Worm (Caenorhabditis elegans) whole organism, L2 larva: Measurements from ENCODE around the gene rnp-7.
A peak's percentile ranks its signal among the peaks of the same experiment; 100 is the strongest.

Source experiments
- C34F6.9 ChIP-seq: fragments of 150-350 bp; optimal IDR thresholded peaks from 2 replicates; lab custom pipeline; 2014; ENCODE audit warnings: missing biosample characterization, missing genetic modification characterization
- F13H6.1 ChIP-seq: sonication (generic microtip); optimal IDR thresholded peaks from 2 replicates; lab custom pipeline; 2016; ENCODE audit warnings: missing genetic modification characterization, missing compliant biosample characterization
- R02D3.7 ChIP-seq: fragments of 150-350 bp; optimal IDR thresholded peaks from 2 replicates; lab custom pipeline; 2014; ENCODE audit warnings: missing biosample characterization, missing genetic modification characterization
- Y55F3AM.14 ChIP-seq: fragments of 200-800 bp; sonication (Bioruptor generic); optimal IDR thresholded peaks from 2 replicates; lab custom pipeline; 2018; ENCODE audit warnings: mild to moderate bottlenecking, missing genetic modification characterization, missing compliant biosample characterization
- blmp-1 ChIP-seq: sonication (generic microtip); optimal IDR thresholded peaks from 2 replicates; lab custom pipeline; 2017; ENCODE audit warnings: missing genetic modification characterization, mild to moderate bottlenecking, missing compliant biosample characterization, antibody characterized with exemption, moderate library complexity; ENCODE audit not compliant: insufficient read depth
- ceh-16 ChIP-seq: fragments of 150-350 bp; optimal IDR thresholded peaks from 2 replicates; lab custom pipeline; 2014; ENCODE audit warnings: missing biosample characterization, missing genetic modification characterization
- ceh-82 ChIP-seq: fragments of 150-350 bp; optimal IDR thresholded peaks from 2 replicates; lab custom pipeline; 2014; ENCODE audit warnings: missing biosample characterization, missing genetic modification characterization
- crh-2 ChIP-seq: sonication (generic microtip); optimal IDR thresholded peaks from 2 replicates; lab custom pipeline; 2017; ENCODE audit warnings: missing biosample characterization, missing genetic modification characterization
- egl-27 ChIP-seq: sonication (generic microtip); optimal IDR thresholded peaks from 3 replicates; lab custom pipeline; 2017; ENCODE audit warnings: missing biosample characterization, missing genetic modification reagents, missing genetic modification characterization
- elt-1 ChIP-seq: fragments of 150-350 bp; optimal IDR thresholded peaks from 2 replicates; lab custom pipeline; 2014; ENCODE audit warnings: missing biosample characterization, missing genetic modification characterization
- elt-3 ChIP-seq: sonication (generic microtip); optimal IDR thresholded peaks from 2 replicates; lab custom pipeline; 2017; ENCODE audit warnings: missing biosample characterization, missing genetic modification characterization
- fos-1 ChIP-seq: fragments of 150-350 bp; optimal IDR thresholded peaks from 2 replicates; lab custom pipeline; 2014; ENCODE audit warnings: missing biosample characterization, missing genetic modification characterization
- gmeb-1 ChIP-seq: fragments of 150-350 bp; optimal IDR thresholded peaks from 2 replicates; lab custom pipeline; 2014; ENCODE audit warnings: missing biosample characterization, missing genetic modification characterization
- lin-11 ChIP-seq: fragments of 150-350 bp; sonication (generic microtip); optimal IDR thresholded peaks from 2 replicates; lab custom pipeline; 2014; ENCODE audit warnings: missing biosample characterization, missing genetic modification characterization, inconsistent platforms, mixed read lengths
- lin-13 ChIP-seq: fragments of 150-350 bp; optimal IDR thresholded peaks from 2 replicates; lab custom pipeline; 2014; ENCODE audit warnings: missing biosample characterization, missing genetic modification reagents, missing genetic modification characterization
- lin-39 ChIP-seq: fragments of 150-350 bp; optimal IDR thresholded peaks from 2 replicates; lab custom pipeline; 2014; ENCODE audit warnings: missing biosample characterization, missing genetic modification reagents, missing genetic modification characterization
- lsy-2 ChIP-seq, 2 experiments: fragments of 150-350 bp in 1 of 2; sonication (generic microtip) in 1 of 2; optimal IDR thresholded peaks; 2 replicates each; lab custom pipeline; 2014 to 2017; ENCODE audit warnings: missing biosample characterization in 2 of 2, missing genetic modification characterization in 2 of 2
- mab-5 ChIP-seq: fragments of 150-350 bp; optimal IDR thresholded peaks from 2 replicates; lab custom pipeline; 2014; ENCODE audit warnings: missing biosample characterization, missing genetic modification characterization
- mbf-1 ChIP-seq: sonication (generic microtip); optimal IDR thresholded peaks from 2 replicates; lab custom pipeline; 2017; ENCODE audit warnings: missing biosample characterization, missing genetic modification characterization
- mdl-1 ChIP-seq, 2 experiments: fragments of 150-350 bp in 1 of 2; sonication (generic microtip) in 1 of 2; optimal IDR thresholded peaks; 2 replicates each; lab custom pipeline; 2017; ENCODE audit warnings: missing biosample characterization in 2 of 2, missing genetic modification characterization in 2 of 2
- nhr-10 ChIP-seq: sonication (generic microtip); optimal IDR thresholded peaks from 2 replicates; lab custom pipeline; 2017; ENCODE audit warnings: missing biosample characterization, missing genetic modification characterization
- nhr-11 ChIP-seq: fragments of 150-350 bp; optimal IDR thresholded peaks from 2 replicates; lab custom pipeline; 2014; ENCODE audit warnings: missing biosample characterization, missing genetic modification characterization
- nhr-12 ChIP-seq: fragments of 150-350 bp; optimal IDR thresholded peaks from 2 replicates; lab custom pipeline; 2014; ENCODE audit warnings: missing biosample characterization, missing genetic modification characterization
- nhr-129 ChIP-seq: fragments of 150-350 bp; optimal IDR thresholded peaks from 2 replicates; lab custom pipeline; 2014; ENCODE audit warnings: missing biosample characterization, missing genetic modification characterization
- nhr-23 ChIP-seq: fragments of 150-350 bp; optimal IDR thresholded peaks from 2 replicates; lab custom pipeline; 2014; ENCODE audit warnings: missing biosample characterization, missing genetic modification reagents, missing genetic modification characterization
- nhr-25 ChIP-seq: fragments of 150-350 bp; sonication (generic microtip); optimal IDR thresholded peaks from 3 replicates; lab custom pipeline; 2014; ENCODE audit warnings: missing biosample characterization, missing genetic modification characterization
- nhr-6 ChIP-seq: fragments of 150-350 bp; optimal IDR thresholded peaks from 2 replicates; lab custom pipeline; 2014; ENCODE audit warnings: missing biosample characterization, missing genetic modification characterization
- nhr-77 ChIP-seq: fragments of 150-350 bp; optimal IDR thresholded peaks from 2 replicates; lab custom pipeline; 2014; ENCODE audit warnings: missing biosample characterization, missing genetic modification characterization
- peb-1 ChIP-seq: fragments of 150-350 bp; optimal IDR thresholded peaks from 2 replicates; lab custom pipeline; 2014; ENCODE audit warnings: missing biosample characterization, missing genetic modification characterization
- sem-4 ChIP-seq: fragments of 150-350 bp; optimal IDR thresholded peaks from 2 replicates; lab custom pipeline; 2014; ENCODE audit warnings: missing biosample characterization, missing genetic modification reagents, missing genetic modification characterization
- sma-3 ChIP-seq: sonication (generic microtip); optimal IDR thresholded peaks from 2 replicates; lab custom pipeline; 2016; ENCODE audit warnings: missing genetic modification reagents, missing genetic modification characterization, missing compliant biosample characterization
- sma-9 ChIP-seq, 2 experiments: fragments of 150-350 bp in 1 of 2; sonication (generic microtip) in 1 of 2; optimal IDR thresholded peaks; 2 replicates each; lab custom pipeline; 2014 to 2016; ENCODE audit warnings: missing genetic modification characterization in 2 of 2, mild to moderate bottlenecking in 1 of 2, missing biosample characterization in 1 of 2, missing compliant biosample characterization in 1 of 2, missing genetic modification reagents in 1 of 2, moderate library complexity in 1 of 2
- snpc-4 ChIP-seq: fragments of 150-350 bp; optimal IDR thresholded peaks from 2 replicates; lab custom pipeline; 2014; ENCODE audit warnings: missing biosample characterization, missing genetic modification characterization
- unc-39 ChIP-seq: fragments of 150-350 bp; optimal IDR thresholded peaks from 2 replicates; lab custom pipeline; 2014; ENCODE audit warnings: missing biosample characterization, missing genetic modification characterization
- unc-55 ChIP-seq: fragments of 150-350 bp; sonication (generic microtip); optimal IDR thresholded peaks from 3 replicates; lab custom pipeline; 2014; ENCODE audit warnings: missing biosample characterization, missing genetic modification reagents, missing genetic modification characterization
- unc-62 ChIP-seq: fragments of 150-350 bp; optimal IDR thresholded peaks from 2 replicates; lab custom pipeline; 2014; ENCODE audit warnings: missing biosample characterization, missing genetic modification reagents, missing genetic modification characterization
- zag-1 ChIP-seq: fragments of 150-350 bp; optimal IDR thresholded peaks from 2 replicates; lab custom pipeline; 2014; ENCODE audit warnings: missing biosample characterization, missing genetic modification characterization
- ztf-1 ChIP-seq: fragments of 200-800 bp; sonication (Bioruptor generic); conservative IDR thresholded peaks from 2 replicates; pipeline ENCODE4 v1.3.6; 2022; ENCODE audit warnings: missing genetic modification characterization, missing compliant biosample characterization
- ztf-11 ChIP-seq: sonication (generic microtip); optimal IDR thresholded peaks from 2 replicates; lab custom pipeline; 2017; ENCODE audit warnings: missing biosample characterization, missing genetic modification characterization
- ztf-4 ChIP-seq: fragments of 150-350 bp; optimal IDR thresholded peaks from 2 replicates; lab custom pipeline; 2014; ENCODE audit warnings: missing biosample characterization, missing genetic modification characterization

Gene rnp-7

ce11 chrIII:7179538-7180301, 18.8 kb upstream of the rnp-7 start, which contains the start of the genes rps-14 and rpl-36 (continued):
- TF ChIP-seq unc-39 (no peak), lin-11 (tag; lab: Kevin White, UChicago) (peak; percentile 79), ztf-11 (no peak), sma-9 (GFP tag; optimal IDR thresholded peaks at IDR 0.05; lab: Kevin White, UChicago) (peak; percentile 88), sma-9 (tag; optimal IDR thresholded peaks at IDR 0.05; lab: Kevin White, UChicago) (no peak), snpc-4 (tag; lab: Kevin White, UChicago) (peak; percentile 74), sma-3 (GFP tag; lab: Kevin White, UChicago) (peak; percentile 90), mdl-1 (tag; optimal IDR thresholded peaks at IDR 0.05; lab: Kevin White, UChicago) (peak in 1 of 2 experiments; percentile 19), ceh-16 (peak; percentile 74), ceh-82 (tag; lab: Kevin White, UChicago) (peak; percentile 23)

- TF ChIP-seq R02D3.7 (tag; lab: Kevin White, UChicago) (no peak), Y55F3AM.14 (GFP tag; lab: Kevin White, UChicago) (no peak), elt-1 (no peak), sma-3 (GFP tag; lab: Kevin White, UChicago) (no peak), C34F6.9 (tag; lab: Kevin White, UChicago) (no peak), lin-39 (tag; lab: Kevin White, UChicago) (no peak), ceh-16 (no peak), nhr-6 (tag; lab: Kevin White, UChicago) (no peak), lin-13 (GFP tag; lab: Kevin White, UChicago) (no peak), nhr-11 (no peak), sem-4 (tag; lab: Kevin White, UChicago) (no peak), nhr-10 (tag; lab: Kevin White, UChicago) (no peak), blmp-1 (tag; lab: Kevin White, UChicago) (no peak), lsy-2 (tag; optimal IDR thresholded peaks at IDR 0.05; lab: Kevin White, UChicago) (no peak), unc-62 (GFP tag; lab: Kevin White, UChicago) (no peak), mbf-1 (tag; lab: Kevin White, UChicago) (no peak), snpc-4 (tag; lab: Kevin White, UChicago) (no peak)
Observed at ce11 chrIII:7178497-7178896, 17.5 kb upstream of the rnp-7 start.

DNA sequence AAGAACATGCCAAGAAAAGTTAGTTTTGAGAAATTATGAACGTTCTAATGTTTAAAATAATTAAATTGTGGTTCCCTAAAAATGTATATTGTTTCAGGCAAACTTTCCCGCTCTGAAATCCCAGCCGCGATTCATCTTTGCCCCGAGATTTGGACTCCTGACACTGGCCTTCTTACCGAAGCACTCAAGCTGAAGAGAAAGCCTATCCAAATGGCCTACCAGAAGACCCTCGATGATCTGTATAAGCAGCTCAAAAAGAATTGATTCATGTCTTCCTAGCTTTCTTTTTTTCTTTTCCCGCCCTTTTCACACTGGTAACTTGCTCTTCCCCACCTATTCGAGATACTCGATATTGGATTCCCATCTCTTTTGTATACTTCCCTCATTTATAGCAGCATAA, 9.1 kb upstream of the rnp-7 start:
- TF ChIP-seq nhr-77 (tag; lab: Kevin White, UChicago) (no peak), ztf-11 (no peak), elt-1 (no peak), gmeb-1 (tag; lab: Kevin White, UChicago) (no peak), egl-27 (tag; lab: Kevin White, UChicago) (no peak), lin-13 (GFP tag; lab: Kevin White, UChicago) (no peak), ztf-4 (no peak), peb-1 (tag; lab: Kevin White, UChicago) (no peak), unc-62 (GFP tag; lab: Kevin White, UChicago) (no peak), ceh-82 (tag; lab: Kevin White, UChicago) (no peak)

DNA sequence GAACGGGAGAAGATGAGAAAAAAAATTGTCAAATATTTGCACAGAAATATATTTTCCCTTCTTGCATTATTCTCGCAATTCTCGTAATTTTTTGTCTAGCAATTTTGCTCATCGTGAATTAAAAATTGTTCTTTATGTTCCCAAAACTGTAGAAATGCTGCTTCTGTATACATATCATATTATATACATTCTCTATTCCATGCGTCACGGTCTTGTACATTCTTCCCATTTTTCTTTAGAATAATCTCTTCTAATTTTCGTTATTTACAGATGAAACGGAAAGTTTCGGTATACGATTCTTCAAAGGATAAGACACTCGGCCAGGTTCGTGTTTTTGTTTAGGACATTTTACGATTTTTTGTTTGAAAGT, 6.6 kb upstream of the rnp-7 start, which contains the start of gene acs-4:
Gene acs-4, plus strand, starts transcription at position 271 of the 370 bp plus-strand sequence.
- TF ChIP-seq nhr-23 (tag; lab: Kevin White, UChicago) (no peak), unc-39 (no peak), lsy-2 (tag; optimal IDR thresholded peaks at IDR 0.05; lab: Kevin White, UChicago) (no peak), elt-3 (no peak)
- TF ChIP-seq, all 48 proteins: peak for 0

DNA sequence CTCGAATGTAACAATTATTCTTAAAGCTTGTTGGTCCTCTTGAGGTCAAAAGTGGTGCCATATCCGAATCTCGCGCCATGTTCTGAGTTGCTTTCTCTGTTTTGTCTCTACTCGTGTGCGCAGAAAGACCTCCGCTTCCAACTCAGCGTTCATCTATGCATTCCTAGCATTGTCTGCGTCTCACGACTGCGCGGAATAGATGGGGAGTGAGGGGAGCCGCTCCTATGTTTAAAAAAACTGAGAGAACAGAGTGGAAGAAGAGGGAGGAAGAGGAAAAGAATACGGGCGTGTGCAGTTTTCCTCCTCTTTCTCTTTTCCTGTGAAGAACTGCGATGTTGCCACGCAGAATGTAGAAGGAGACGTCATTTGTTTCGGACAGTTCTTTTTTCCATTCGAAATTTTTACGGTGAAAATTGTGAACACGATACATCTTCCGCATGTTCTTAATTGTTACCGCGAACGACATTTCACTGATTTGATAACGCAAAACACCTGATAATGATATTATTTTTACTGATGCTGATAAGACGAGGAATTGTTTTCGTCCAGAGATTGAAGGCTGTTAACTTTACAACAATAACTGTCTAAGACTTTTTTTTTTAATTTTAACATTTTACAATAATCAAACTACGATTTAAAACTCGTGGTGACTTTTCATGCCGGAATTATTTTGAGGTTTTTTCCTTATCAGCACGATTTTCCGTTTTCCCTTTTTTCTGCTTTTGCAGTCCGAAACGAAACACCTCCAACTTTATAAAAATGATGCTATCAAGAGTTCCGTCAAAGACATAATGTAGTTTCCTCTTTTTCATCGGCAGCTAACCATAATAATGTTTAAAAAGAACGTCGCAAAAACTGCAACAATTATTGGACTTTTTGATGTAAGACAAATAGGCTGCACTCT, 6.0 kb upstream of the rnp-7 start:
- TF ChIP-seq lin-39 (tag; lab: Kevin White, UChicago), result no peak
- TF ChIP-seq ztf-1 (GFP tag; lab: Robert Waterston, UW), result no peak
- TF ChIP-seq zag-1, result peak; percentile 62
- TF ChIP-seq sma-9 (GFP tag; optimal IDR thresholded peaks at IDR 0.05; lab: Kevin White, UChicago), result peak; percentile 13
- TF ChIP-seq sma-9 (tag; optimal IDR thresholded peaks at IDR 0.05; lab: Kevin White, UChicago), result no peak
- TF ChIP-seq lin-13 (GFP tag; lab: Kevin White, UChicago), result peak; percentile 5
- peak; percentile 74 for TF ChIP-seq egl-27 (tag; lab: Kevin White, UChicago)
- TF ChIP-seq F13H6.1 (tag; lab: Kevin White, UChicago), result peak; percentile 44
- TF ChIP-seq C34F6.9 (tag; lab: Kevin White, UChicago), result peak; percentile 77
- TF ChIP-seq unc-55 (GFP tag; lab: Kevin White, UChicago), result peak; percentile 82
- no peak for TF ChIP-seq nhr-12
- peak; percentile 76 for TF ChIP-seq nhr-129 (tag; lab: Kevin White, UChicago)
- TF ChIP-seq nhr-25 (tag; lab: Kevin White, UChicago), result peak; percentile 5
- TF ChIP-seq nhr-23 (tag; lab: Kevin White, UChicago), result no peak
- TF ChIP-seq mdl-1 (tag; optimal IDR thresholded peaks at IDR 0.05; lab: Kevin White, UChicago), result peak; percentile 23 to 29
- peak; percentile 16 for TF ChIP-seq mab-5 (tag; lab: Kevin White, UChicago)
- TF ChIP-seq crh-2, result peak; percentile 71
- TF ChIP-seq lin-11 (tag; lab: Kevin White, UChicago), result peak; percentile 63
- TF ChIP-seq elt-1, result no peak
- TF ChIP-seq nhr-11, result no peak
- peak; percentile 58 for TF ChIP-seq fos-1 (tag; lab: Kevin White, UChicago)
